Worm (Caenorhabditis elegans) whole organism, L4 larva: ENCODE results near the gene nlp-11.
"Not testable (repeated sequence)": the region's sequence is repeated elsewhere in the genome, so short reads cannot be mapped to it uniquely, and the experiment has no call there.

Source experiments
- F26F4.8 ChIP-seq: fragments of 200-800 bp; sonication (Bioruptor generic); conservative IDR thresholded peaks from 2 replicates; pipeline ENCODE4 v1.3.6; 2022; ENCODE audit warnings: missing genetic modification characterization, missing compliant biosample characterization
- Y75B8A.6 ChIP-seq: fragments of 200-800 bp; sonication (Bioruptor generic); IDR thresholded peaks from 2 replicates; pipeline ENCODE4 v1.3.6; 2022; ENCODE audit warnings: missing genetic modification reagents, missing genetic modification characterization, missing compliant biosample characterization
- aha-1 ChIP-seq: fragments of 150-350 bp; peaks from one replicate; lab custom pipeline; 2014; ENCODE audit warnings: missing biosample characterization, missing genetic modification characterization
- ama-1 ChIP-seq: fragments of 150-350 bp; optimal IDR thresholded peaks from 2 replicates; lab custom pipeline; 2014; ENCODE audit warnings: inconsistent platforms, mixed read lengths
- arid-1 ChIP-seq: fragments of 200-800 bp; sonication (Bioruptor generic); conservative IDR thresholded peaks from 2 replicates; pipeline ENCODE4 v1.3.6; 2022; ENCODE audit warnings: missing genetic modification reagents, missing genetic modification characterization, missing compliant biosample characterization
- ceh-20 ChIP-seq: fragments of 200-800 bp; sonication (Bioruptor generic); IDR thresholded peaks from 2 replicates; pipeline ENCODE4 v1.3.6; 2022; ENCODE audit warnings: missing genetic modification reagents, missing genetic modification characterization, missing compliant biosample characterization
- ceh-44 ChIP-seq: fragments of 200-800 bp; sonication (Bioruptor generic); IDR thresholded peaks from 2 replicates; pipeline ENCODE4 v1.3.6; 2022; ENCODE audit warnings: missing genetic modification reagents, missing genetic modification characterization, missing compliant biosample characterization
- daf-12 ChIP-seq: fragments of 150-350 bp; optimal IDR thresholded peaks from 2 replicates; lab custom pipeline; 2014; ENCODE audit warnings: missing biosample characterization, missing genetic modification reagents, missing genetic modification characterization
- dmd-6 ChIP-seq: fragments of 200-800 bp; sonication (Bioruptor generic); IDR thresholded peaks from 2 replicates; pipeline ENCODE4 v1.3.6; 2022; ENCODE audit warnings: missing genetic modification reagents, missing genetic modification characterization, missing compliant biosample characterization
- egl-43 ChIP-seq: fragments of 200-800 bp; sonication (Bioruptor generic); IDR thresholded peaks from 2 replicates; pipeline ENCODE4 v1.3.6; 2022; ENCODE audit warnings: missing genetic modification reagents, missing genetic modification characterization, missing compliant biosample characterization
- fos-1 ChIP-seq: fragments of 150-350 bp; optimal IDR thresholded peaks from 2 replicates; lab custom pipeline; 2014; ENCODE audit warnings: missing biosample characterization, missing genetic modification characterization
- hlh-11 ChIP-seq: fragments of 200-800 bp; sonication (Bioruptor generic); optimal IDR thresholded peaks from 2 replicates; lab custom pipeline; 2018; ENCODE audit warnings: mild to moderate bottlenecking, missing genetic modification characterization, missing compliant biosample characterization
- hmg-1.1 ChIP-seq: fragments of 200-800 bp; sonication (Bioruptor generic); IDR thresholded peaks from 2 replicates; pipeline ENCODE4 v1.3.6; 2022; ENCODE audit warnings: missing genetic modification reagents, missing genetic modification characterization, missing compliant biosample characterization
- lin-1 ChIP-seq: fragments of 200-800 bp; sonication (Bioruptor generic); IDR thresholded peaks from 2 replicates; pipeline ENCODE4 v1.3.6; 2022; ENCODE audit warnings: missing genetic modification reagents, missing genetic modification characterization, missing compliant biosample characterization
- lin-13 ChIP-seq: fragments of 150-350 bp; optimal IDR thresholded peaks from 2 replicates; lab custom pipeline; 2014; ENCODE audit warnings: missing biosample characterization, missing genetic modification reagents, missing genetic modification characterization
- lsy-2 ChIP-seq, 2 experiments: fragments of 150-350 bp in 1 of 2; sonication (generic microtip) in 1 of 2; optimal IDR thresholded peaks; 2 replicates each; lab custom pipeline; 2014 to 2017; ENCODE audit warnings: missing biosample characterization in 2 of 2, missing genetic modification characterization in 2 of 2
- madf-9 ChIP-seq: fragments of 200-800 bp; sonication (Bioruptor generic); conservative IDR thresholded peaks from 2 replicates; pipeline ENCODE4 v1.3.6; 2022; ENCODE audit warnings: missing genetic modification reagents, missing genetic modification characterization, missing compliant biosample characterization
- mdl-1 ChIP-seq, 2 experiments: fragments of 150-350 bp in 1 of 2; sonication (generic microtip) in 1 of 2; optimal IDR thresholded peaks; 2 replicates each; lab custom pipeline; 2014 to 2017; ENCODE audit warnings: missing biosample characterization in 2 of 2, missing genetic modification characterization in 2 of 2
- mxl-3 ChIP-seq: fragments of 200-800 bp; sonication (Bioruptor generic); optimal IDR thresholded peaks from 2 replicates; lab custom pipeline; 2018; ENCODE audit warnings: mild to moderate bottlenecking, missing genetic modification characterization, missing compliant biosample characterization
- nhr-102 ChIP-seq: sonication (generic microtip); optimal IDR thresholded peaks from 2 replicates; lab custom pipeline; 2016; ENCODE audit warnings: mild to moderate bottlenecking, missing genetic modification characterization, moderate library complexity, missing compliant biosample characterization
- nhr-28 ChIP-seq: fragments of 150-350 bp; optimal IDR thresholded peaks from 2 replicates; lab custom pipeline; 2014; ENCODE audit warnings: missing biosample characterization, missing genetic modification characterization
- nhr-42 ChIP-seq: fragments of 200-800 bp; sonication (Bioruptor generic); IDR thresholded peaks from 2 replicates; pipeline ENCODE4 v1.3.6; 2022; ENCODE audit warnings: missing genetic modification characterization, missing compliant biosample characterization
- pha-4 ChIP-seq, 2 experiments: fragments of 150-350 bp in 1 of 2; fragments of 200-800 bp in 1 of 2; sonication (Bioruptor generic) in 1 of 2; IDR thresholded peaks in 1 of 2; optimal IDR thresholded peaks in 1 of 2; 2 replicates each; pipeline versions ENCODE4 v1.3.6 to Lab custom; 2014 to 2022; ENCODE audit warnings: missing genetic modification characterization in 2 of 2, missing genetic modification reagents in 2 of 2, missing biosample characterization in 1 of 2, missing compliant biosample characterization in 1 of 2
- php-3 ChIP-seq: fragments of 200-800 bp; sonication (Bioruptor generic); IDR thresholded peaks from 2 replicates; pipeline ENCODE4 v1.3.6; 2022; ENCODE audit warnings: missing genetic modification reagents, missing genetic modification characterization, missing compliant biosample characterization
- pqm-1 ChIP-seq: sonication (generic microtip); optimal IDR thresholded peaks from 2 replicates; lab custom pipeline; 2017; ENCODE audit warnings: missing biosample characterization, missing genetic modification characterization
- rbr-2 ChIP-seq: sonication (generic microtip); optimal IDR thresholded peaks from 2 replicates; lab custom pipeline; 2016; ENCODE audit warnings: missing genotype, missing genetic modification characterization, missing compliant biosample characterization
- set-16 ChIP-seq: fragments of 200-800 bp; sonication (Bioruptor generic); IDR thresholded peaks from 2 replicates; pipeline ENCODE4 v1.3.6; 2022; ENCODE audit warnings: missing genetic modification reagents, missing genetic modification characterization, missing compliant biosample characterization
- snpc-1.2 ChIP-seq: fragments of 200-800 bp; sonication (Bioruptor generic); IDR thresholded peaks from 2 replicates; pipeline ENCODE4 v1.3.6; 2022; ENCODE audit warnings: missing genetic modification reagents, missing genetic modification characterization, missing compliant biosample characterization
- spr-3 ChIP-seq: fragments of 200-800 bp; sonication (Bioruptor generic); optimal IDR thresholded peaks from 2 replicates; lab custom pipeline; 2018; ENCODE audit warnings: mild to moderate bottlenecking, missing genetic modification characterization, missing compliant biosample characterization
- tra-1 ChIP-seq: fragments of 200-800 bp; sonication (Bioruptor generic); IDR thresholded peaks from 2 replicates; pipeline ENCODE4 v1.3.6; 2022; ENCODE audit warnings: missing genetic modification reagents, missing genetic modification characterization, missing compliant biosample characterization
- unc-39 ChIP-seq: sonication (generic microtip); optimal IDR thresholded peaks from 2 replicates; lab custom pipeline; 2017; ENCODE audit warnings: missing biosample characterization, missing genetic modification characterization
- unc-62 ChIP-seq, 3 experiments: fragments of 150-350 bp in 1 of 3; sonication (generic microtip); optimal IDR thresholded peaks in 2 of 3; peaks in 1 of 3; 1 replicate in 1 of 3; 2 replicates in 2 of 3; lab custom pipeline; 2014 to 2017; ENCODE audit warnings: missing biosample characterization in 3 of 3, missing genetic modification characterization in 3 of 3, missing genetic modification reagents in 3 of 3, missing genotype in 1 of 3

Gene nlp-11

DNA sequence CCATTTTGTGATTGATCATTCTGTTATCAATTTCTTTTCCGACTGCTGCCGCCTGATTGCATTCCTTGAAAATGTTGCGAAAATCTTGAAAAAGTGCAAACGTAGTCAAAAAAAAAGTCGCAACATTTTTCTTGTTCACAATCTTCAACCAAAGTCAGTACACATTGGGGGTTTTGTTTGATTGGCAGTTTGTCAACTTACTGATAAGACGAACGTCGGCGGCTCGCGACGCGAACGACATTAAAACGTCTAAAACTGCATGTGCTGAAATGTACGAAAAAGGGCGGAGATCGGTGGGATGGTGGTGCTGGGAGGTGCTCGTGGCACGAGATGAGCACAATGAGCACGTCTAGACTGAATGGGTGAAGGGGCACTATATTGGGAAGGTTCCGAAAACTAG lies 47.1 kb upstream of the nlp-11 start (continued):
- TF ChIP-seq egl-43 (GFP tag; lab: Robert Waterston, UW) (peak; percentile 61; the same call in 1 of the 2 replicates), Y75B8A.6 (GFP tag; lab: Robert Waterston, UW) (0 out of 2 replicates have a peak, but pooled peaks have one; percentile 62), spr-3 (GFP tag; lab: Kevin White, UChicago) (peak; percentile 38), pqm-1 (tag; lab: Kevin White, UChicago) (peak; percentile 86), fos-1 (tag; lab: Kevin White, UChicago) (no peak), nhr-42 (GFP tag; lab: Robert Waterston, UW) (0 out of 2 replicates have a peak, but pooled peaks have one; percentile 45), nhr-28 (tag; lab: Kevin White, UChicago) (peak; percentile 62), lin-13 (GFP tag; lab: Kevin White, UChicago) (no peak), ama-1 (lab: Kevin White, UChicago) (peak; percentile 65), nhr-102 (tag; lab: Kevin White, UChicago) (peak; percentile 63), unc-39 (tag; lab: Kevin White, UChicago) (no peak), php-3 (peak; percentile 92), set-16 (GFP tag; lab: Robert Waterston, UW) (peak; percentile 37; the same call in 1 of the 2 replicates), daf-12 (no peak), mdl-1 (tag; optimal IDR thresholded peaks at IDR 0.05; lab: Kevin White, UChicago) (peak in 1 of 2 experiments; percentile 70)

- no peak for TF ChIP-seq snpc-1.2
- TF ChIP-seq aha-1 = peak; percentile 95
- TF ChIP-seq lsy-2 (tag; optimal IDR thresholded peaks at IDR 0.05; lab: Kevin White, UChicago) = peak in 1 of 2 experiments; percentile 4
These were observed 44.0 kb upstream of the nlp-11 start for ce11 chrII:9735785-9736184.

ce11 chrII:9731810-9732209 lies 40.1 kb upstream of the nlp-11 start, which contains the start of gene mab-3:
Gene mab-3, plus strand, starts transcription at chrII:9732137.
- TF ChIP-seq hlh-11 (peak; percentile 51), php-3 (peak; percentile 70), lin-1 (GFP tag; lab: Robert Waterston, UW) (0 out of 2 replicates have a peak, but pooled peaks have one; percentile 46), set-16 (GFP tag; lab: Robert Waterston, UW) (peak; percentile 67), ceh-20 (GFP tag; lab: Robert Waterston, UW) (0 out of 2 replicates have a peak, but pooled peaks have one; percentile 13), dmd-6 (GFP tag; lab: Robert Waterston, UW) (peak; percentile 59), egl-43 (GFP tag; lab: Robert Waterston, UW) (0 out of 2 replicates have a peak, but pooled peaks have one; percentile 15), arid-1 (GFP tag; lab: Robert Waterston, UW) (0 out of 2 replicates have a peak, but pooled peaks have one; percentile 18), hmg-1.1 (GFP tag; lab: Robert Waterston, UW) (0 out of 2 replicates have a peak, but pooled peaks have one; percentile 41), pha-4 (GFP tag; IDR thresholded peaks at IDR 0.05; lab: Robert Waterston, UW) (peak; percentile 17; the same call in 1 of the 2 replicates), tra-1 (GFP tag; lab: Robert Waterston, UW) (peak; percentile 98)
- not testable (repeated sequence) for TF ChIP-seq pha-4 (tag; optimal IDR thresholded peaks at IDR 0.05; lab: Kevin White, UChicago)

ce11 chrII:9729866-9730265 lies 38.1 kb upstream of the nlp-11 start:
- TF ChIP-seq hlh-11 = peak; percentile 3
- TF ChIP-seq ceh-44 (GFP tag; lab: Robert Waterston, UW) = no peak
- peak in 1 of 2 experiments; percentile 19 for TF ChIP-seq unc-62 (GFP tag; optimal IDR thresholded peaks at IDR 0.05 in 1 of 2; lab: Kevin White, UChicago)
- no peak for TF ChIP-seq unc-62 (tag; optimal IDR thresholded peaks at IDR 0.05; lab: Kevin White, UChicago)
- TF ChIP-seq hmg-1.1 (GFP tag; lab: Robert Waterston, UW) = peak; percentile 27; the same call in 1 of the 2 replicates
- peak; percentile 28 for TF ChIP-seq rbr-2

DNA sequence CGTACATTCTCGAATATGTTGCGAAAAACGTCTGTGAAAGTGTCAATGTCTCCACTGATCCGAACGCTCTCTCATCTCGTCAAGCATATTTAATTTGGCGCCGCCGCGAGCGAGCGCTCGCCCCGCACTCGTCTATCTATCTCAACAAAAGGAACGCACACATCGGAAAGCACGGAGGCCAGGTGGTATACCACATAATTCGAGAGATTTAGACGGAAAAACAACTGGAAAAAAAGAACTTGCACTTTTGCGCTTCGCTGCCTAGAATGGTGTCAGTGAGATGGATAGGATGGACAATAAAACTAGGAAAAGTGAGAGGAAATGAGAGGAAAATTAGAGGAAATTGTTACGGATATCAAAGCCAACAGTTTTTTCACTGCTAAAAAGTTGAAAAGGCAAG lies 37.5 kb upstream of the nlp-11 start:
- peak; percentile 12 for TF ChIP-seq hlh-11
- peak; percentile 49 for TF ChIP-seq aha-1
- peak; percentile 55 for TF ChIP-seq mxl-3
- TF ChIP-seq nhr-28 (tag; lab: Kevin White, UChicago) = peak; percentile 24
- TF ChIP-seq tra-1 (GFP tag; lab: Robert Waterston, UW) = 0 out of 2 replicates have a peak, but pooled peaks have one; percentile 65
- TF ChIP-seq F26F4.8 = no peak
- no peak for TF ChIP-seq madf-9 (GFP tag; lab: Robert Waterston, UW)
- TF ChIP-seq mdl-1 (tag; optimal IDR thresholded peaks at IDR 0.05; lab: Kevin White, UChicago) = peak in 1 of 2 experiments; percentile 45
